Fruit fly (Drosophila melanogaster) whole organism, wandering third instar larva: ENCODE data around the gene CrebA.
A peak's percentile ranks its signal among the peaks of the same experiment; 100 is the strongest.

Experiments used
- Abd-B ChIP-seq: fragments of >200 bp; optimal IDR thresholded peaks from 2 replicates; lab custom pipeline; 2017; ENCODE audit warnings: missing biosample characterization, missing genetic modification characterization
- CG9705 ChIP-seq: fragments of 200-800 bp; sonication (Bioruptor generic); optimal IDR thresholded peaks from 2 replicates; lab custom pipeline; 2018; ENCODE audit warnings: missing biosample characterization, mild to moderate bottlenecking, missing genetic modification characterization
- Dfd ChIP-seq: fragments of >200 bp; optimal IDR thresholded peaks from 2 replicates; lab custom pipeline; 2017; ENCODE audit warnings: missing biosample characterization, missing genetic modification characterization
- GATAd ChIP-seq: sonication (Bioruptor generic); optimal IDR thresholded peaks from 2 replicates; lab custom pipeline; 2016; ENCODE audit warnings: missing biosample characterization, missing genetic modification characterization
- Hr78 ChIP-seq: fragments of >200 bp; optimal IDR thresholded peaks from 2 replicates; lab custom pipeline; 2017; ENCODE audit warnings: missing biosample characterization, missing genetic modification characterization
- Hr83 ChIP-seq: fragments of 200-300 bp; sonication (Bioruptor generic); optimal IDR thresholded peaks from 2 replicates; lab custom pipeline; 2016; ENCODE audit warnings: missing biosample characterization, mild to moderate bottlenecking, missing genetic modification characterization, moderate library complexity; ENCODE audit not compliant: poor library complexity, severe bottlenecking
- Myc ChIP-seq: fragments of >200 bp; optimal IDR thresholded peaks from 2 replicates; lab custom pipeline; 2017
- Sp1 ChIP-seq: fragments of 200-800 bp; sonication (Bioruptor generic); optimal IDR thresholded peaks from 3 replicates; lab custom pipeline; 2019; ENCODE audit warnings: missing biosample characterization, mild to moderate bottlenecking, missing genetic modification characterization, moderate library complexity
- br ChIP-seq: fragments of 200-800 bp; sonication (Bioruptor generic); optimal IDR thresholded peaks from 2 replicates; lab custom pipeline; 2016; ENCODE audit warnings: missing biosample characterization, missing genetic modification characterization
- dsf ChIP-seq: sonication (Bioruptor generic); optimal IDR thresholded peaks from 2 replicates; lab custom pipeline; 2016; ENCODE audit warnings: missing biosample characterization, missing genetic modification characterization, borderline replicate concordance
- h ChIP-seq: fragments of 200-800 bp; sonication (Bioruptor generic); optimal IDR thresholded peaks from 3 replicates; lab custom pipeline; 2016; ENCODE audit warnings: missing biosample characterization, mild to moderate bottlenecking, missing genetic modification characterization
- jim ChIP-seq: fragments of 175-275, 200-325 bp; sonication (Bioruptor generic); optimal IDR thresholded peaks from 2 replicates; lab custom pipeline; 2016; ENCODE audit warnings: missing biosample characterization, mild to moderate bottlenecking, missing genetic modification characterization
- psq ChIP-seq: fragments of 200-800 bp; sonication (Bioruptor generic); optimal IDR thresholded peaks from 3 replicates; lab custom pipeline; 2017; ENCODE audit warnings: missing biosample characterization, mild to moderate bottlenecking, missing genetic modification characterization, moderate library complexity
- rgr ChIP-seq: fragments of 200-800 bp; sonication (Bioruptor generic); optimal IDR thresholded peaks from 3 replicates; lab custom pipeline; 2016; ENCODE audit warnings: missing biosample characterization, mild to moderate bottlenecking, missing genetic modification characterization

DNA sequence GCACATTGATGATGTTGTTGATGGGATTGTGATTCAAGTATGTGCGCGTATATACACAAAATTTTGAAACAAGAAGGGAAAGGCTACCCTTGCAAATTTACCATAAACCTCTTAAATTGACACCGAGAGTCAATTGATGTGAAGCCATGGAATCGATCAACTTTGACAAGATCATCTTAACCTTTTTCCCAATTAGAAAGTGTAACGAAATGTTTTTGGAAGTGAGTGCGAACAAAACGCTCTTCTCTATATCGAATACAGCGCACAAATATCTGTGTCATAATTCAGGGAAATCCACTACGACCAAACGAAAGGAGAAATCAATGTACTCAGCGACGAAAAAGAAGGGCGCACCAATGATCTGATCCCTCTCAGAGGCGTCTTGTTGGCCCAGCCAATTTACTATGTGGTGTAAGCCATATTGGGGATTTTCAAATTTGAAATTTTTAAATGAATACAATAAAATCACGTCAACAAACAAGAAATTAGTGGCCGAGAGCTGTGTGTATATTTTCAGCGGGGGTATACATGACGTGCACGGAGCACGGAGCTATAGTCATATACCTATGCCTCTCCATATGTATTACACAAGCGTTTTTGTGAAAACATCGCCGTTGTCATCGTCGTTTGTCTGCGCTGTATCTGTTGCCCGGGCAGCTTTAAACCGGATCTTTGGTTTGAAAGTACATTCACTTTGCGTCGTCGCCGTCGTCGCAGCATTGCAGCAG, 1.6 kb upstream of the CrebA start:
- TF ChIP-seq br (GFP tag; lab: Kevin White, UChicago): peak; percentile 92
- peak; percentile 74 for TF ChIP-seq psq (GFP tag; lab: Kevin White, UChicago)
- TF ChIP-seq Hr83 (GFP tag; lab: Kevin White, UChicago): no peak
- no peak for TF ChIP-seq Abd-B (GFP tag; lab: Kevin White, UChicago)
- TF ChIP-seq dsf: no peak
- TF ChIP-seq Myc (lab: Kevin White, UChicago): no peak
- TF ChIP-seq h: peak; percentile 93
- no peak for TF ChIP-seq Dfd (GFP tag; lab: Kevin White, UChicago)
- peak; percentile 89 for TF ChIP-seq rgr (GFP tag; lab: Kevin White, UChicago)
- TF ChIP-seq Hr78 (GFP tag; lab: Kevin White, UChicago): no peak
- peak; percentile 65 for TF ChIP-seq CG9705 (GFP tag; lab: Kevin White, UChicago)
- TF ChIP-seq jim (GFP tag; lab: Kevin White, UChicago): no peak
- no peak for TF ChIP-seq GATAd (GFP tag; lab: Kevin White, UChicago)
- peak; percentile 86 for TF ChIP-seq Sp1 (GFP tag; lab: Kevin White, UChicago)
